Worm (Caenorhabditis elegans) whole organism, dauer: ENCODE data around the gene F17A2.16.

Experiments used
- unc-62 ChIP-seq: sonication (generic microtip); optimal IDR thresholded peaks from 2 replicates; lab custom pipeline; 2017; ENCODE audit warnings: missing biosample characterization, missing genetic modification reagents, missing genetic modification characterization

F17A2.16 gene

DNA sequence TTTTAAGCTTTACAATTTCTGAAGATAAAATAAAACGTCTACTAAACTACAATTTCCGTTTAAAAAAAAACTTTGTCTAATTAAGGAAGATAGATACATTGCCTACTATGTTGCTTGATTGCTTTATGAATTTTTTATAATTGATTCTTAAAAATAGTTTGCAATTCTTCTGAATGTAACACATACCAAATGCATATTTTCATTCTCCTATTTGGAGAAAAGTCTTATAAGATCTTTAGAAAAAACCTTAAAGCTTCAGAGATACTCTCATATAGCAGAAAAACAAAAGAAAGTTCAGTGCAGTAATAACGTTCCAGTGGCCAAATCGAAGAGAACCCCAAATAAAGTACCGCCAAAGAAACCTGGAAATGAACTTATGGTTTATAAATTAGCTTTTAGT lies 1.7 kb upstream of the F17A2.16 start, which contains the start of gene phf-32:
Gene phf-32, plus strand, starts transcription at position 301 of the 400 bp plus-strand sequence.
- no peak for TF ChIP-seq unc-62 (GFP tag; lab: Kevin White, UChicago)

DNA sequence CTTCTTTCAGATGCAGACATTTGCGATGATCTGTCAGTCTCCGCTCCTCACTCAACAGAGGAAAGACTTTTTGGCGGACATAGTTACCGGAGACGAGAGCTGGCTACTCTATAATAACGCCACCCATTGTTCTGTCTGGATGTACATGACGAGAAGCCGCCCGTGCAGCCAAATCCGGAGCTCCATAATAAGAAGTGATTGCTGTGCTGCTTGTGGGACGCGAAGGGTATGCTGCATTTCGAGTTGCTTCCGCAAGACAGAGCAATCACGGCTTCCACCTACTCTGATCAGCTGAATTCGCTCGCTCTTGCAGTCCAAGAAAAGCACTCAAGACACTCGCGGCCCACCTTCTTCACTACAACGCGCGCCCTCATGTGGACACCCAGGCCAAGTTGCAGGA lies 5.5 kb downstream of the F17A2.16 start:
- no peak for TF ChIP-seq unc-62 (GFP tag; lab: Kevin White, UChicago)

DNA sequence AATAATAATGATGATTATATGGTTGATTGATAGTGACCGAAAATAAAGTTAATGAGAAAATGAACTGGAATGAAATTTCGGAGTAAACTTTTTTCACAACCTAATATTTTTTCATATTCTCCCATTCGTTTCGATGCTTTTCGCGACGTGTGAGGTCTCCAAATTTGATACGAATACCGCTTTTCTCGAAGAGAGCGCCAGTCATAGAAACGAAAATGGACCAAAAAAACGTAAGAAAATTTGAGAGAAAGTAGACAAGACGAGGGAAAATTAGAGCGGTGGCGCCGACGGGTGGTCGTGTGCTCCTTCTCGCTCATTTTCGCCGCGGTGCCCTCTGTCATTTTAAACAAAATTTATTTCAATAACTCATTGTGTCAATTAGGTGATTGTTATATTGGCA lies 6.1 kb downstream of the F17A2.16 start:
- no peak for TF ChIP-seq unc-62 (GFP tag; lab: Kevin White, UChicago)

DNA sequence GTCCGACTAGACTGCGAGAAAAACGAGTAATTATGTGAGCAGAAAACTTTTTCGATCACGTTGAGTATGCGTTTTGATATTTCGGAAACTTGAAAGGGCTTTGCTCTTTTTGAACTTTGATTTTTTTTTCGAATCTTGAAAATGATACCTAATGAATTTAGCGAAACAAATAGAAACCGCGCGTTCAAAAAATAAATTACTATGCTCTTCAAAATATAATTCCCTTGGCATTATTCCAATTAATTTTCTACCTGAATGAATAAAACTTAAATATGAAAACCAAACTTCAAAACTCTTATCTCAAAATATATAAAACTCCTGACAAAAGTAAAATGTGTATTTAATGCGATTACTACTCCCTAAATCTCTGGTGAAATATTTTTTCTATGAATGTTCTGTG lies 7.0 kb downstream of the F17A2.16 start, which contains the start of gene xtr-2:
Gene xtr-2, plus strand, starts transcription at position 301 of the 400 bp plus-strand sequence.
- TF ChIP-seq unc-62 (GFP tag; lab: Kevin White, UChicago): no peak

DNA sequence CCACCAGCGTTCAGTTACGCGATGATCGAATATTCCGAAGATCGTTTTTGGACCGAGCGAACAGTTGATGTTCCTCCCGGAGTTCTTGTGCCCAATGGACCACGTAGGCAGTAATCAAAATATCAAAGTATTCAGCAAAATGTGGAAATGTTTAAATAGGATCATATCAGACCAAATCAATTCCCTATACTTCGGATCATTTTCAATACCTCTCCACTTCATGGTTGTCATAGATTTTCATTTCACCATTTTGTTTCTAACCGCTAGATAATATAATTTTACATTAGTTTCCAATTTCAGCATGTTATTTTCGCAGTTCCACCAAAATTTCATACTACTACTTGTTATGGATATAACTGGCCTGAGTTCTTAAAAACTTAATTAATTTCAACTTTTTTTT lies 9.3 kb downstream of the F17A2.16 start:
- no peak for TF ChIP-seq unc-62 (GFP tag; lab: Kevin White, UChicago)

DNA sequence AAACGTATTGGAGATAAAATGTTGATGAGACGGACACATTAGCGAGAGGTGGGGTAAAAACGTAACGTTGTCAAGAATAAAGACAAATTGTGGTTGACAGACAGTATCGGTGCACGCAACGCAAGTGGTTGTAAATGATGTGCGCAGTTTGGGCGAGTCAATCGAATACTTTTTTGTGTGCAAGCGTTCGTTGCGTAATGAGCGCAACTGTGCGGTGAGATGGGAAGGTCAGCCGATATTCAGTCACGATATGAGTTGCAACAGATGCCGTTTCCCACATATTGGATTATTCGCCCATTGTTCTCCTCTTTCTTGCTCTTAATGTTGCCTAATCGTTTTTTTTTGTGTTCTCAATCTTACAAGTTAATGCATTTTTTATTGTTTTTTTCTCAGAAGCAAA lies 12.5 kb downstream of the F17A2.16 start, which contains the start of gene ceh-40:
Gene ceh-40, minus strand, starts transcription at position 41 of the 400 bp plus-strand sequence.
- no peak for TF ChIP-seq unc-62 (GFP tag; lab: Kevin White, UChicago)

DNA sequence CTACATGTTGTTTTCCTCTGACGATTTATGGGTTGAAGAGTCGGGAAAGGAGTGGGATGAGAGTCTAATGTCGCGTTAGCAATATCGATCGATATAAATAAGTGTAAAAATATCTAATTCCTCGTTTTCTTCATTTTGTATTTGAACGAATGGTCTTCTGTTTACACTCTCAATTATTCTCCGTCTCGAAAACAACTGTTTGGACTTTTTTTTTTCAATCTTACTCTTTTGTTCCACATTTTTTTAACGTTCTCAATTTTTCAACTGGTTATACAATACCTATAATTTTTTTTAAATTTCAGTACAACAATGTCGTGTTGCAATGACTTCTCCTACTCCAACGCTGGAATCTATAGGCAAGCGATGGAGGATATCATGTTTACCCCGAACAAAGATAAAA lies 13.1 kb downstream of the F17A2.16 start, which contains the start of gene F17A2.13:
Gene F17A2.13, plus strand, starts transcription at position 301 of the 400 bp plus-strand sequence.
- no peak for TF ChIP-seq unc-62 (GFP tag; lab: Kevin White, UChicago)

DNA sequence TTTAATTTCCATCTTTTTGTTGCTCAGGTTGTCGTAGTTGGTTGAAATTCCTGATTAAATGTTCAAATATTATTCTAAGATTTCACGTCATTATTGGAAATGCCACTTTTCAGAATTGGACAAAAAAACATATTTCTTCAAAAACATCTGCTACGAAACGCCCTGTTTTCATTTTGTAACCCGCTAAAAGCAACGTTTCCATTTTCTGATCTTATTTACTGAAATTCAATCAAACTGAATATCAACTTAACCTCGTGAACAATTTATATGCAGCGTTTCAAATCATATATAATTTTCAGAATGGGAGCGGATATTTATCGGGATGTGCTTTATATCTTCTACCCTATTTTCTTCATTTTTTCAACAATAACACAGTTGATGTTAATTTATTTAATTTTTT lies 15.2 kb downstream of the F17A2.16 start, which contains the start of gene srd-40:
Gene srd-40, plus strand, starts transcription at position 301 of the 400 bp plus-strand sequence.
- TF ChIP-seq unc-62 (GFP tag; lab: Kevin White, UChicago): no peak

DNA sequence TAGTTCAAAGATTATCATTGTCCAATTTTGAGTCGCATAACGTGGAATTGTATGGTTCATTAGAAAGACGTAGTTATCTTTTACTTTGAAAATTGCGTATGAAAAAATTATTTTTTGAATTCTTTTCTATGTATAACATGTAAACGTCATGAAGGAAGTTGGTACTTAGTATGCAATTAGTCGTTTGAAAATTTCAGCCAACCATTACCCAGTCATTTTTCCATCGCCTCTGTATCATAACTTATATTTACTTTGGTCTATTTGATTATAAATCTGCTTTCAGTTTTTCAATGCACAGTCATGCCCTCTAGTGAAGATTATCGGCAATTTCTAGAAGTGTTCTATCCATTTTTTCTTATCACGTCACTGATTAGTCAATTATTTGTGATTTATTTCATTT lies 18.2 kb downstream of the F17A2.16 start, which contains the start of gene srd-41:
Gene srd-41, plus strand, starts transcription at position 301 of the 400 bp plus-strand sequence.
- TF ChIP-seq unc-62 (GFP tag; lab: Kevin White, UChicago): no peak

DNA sequence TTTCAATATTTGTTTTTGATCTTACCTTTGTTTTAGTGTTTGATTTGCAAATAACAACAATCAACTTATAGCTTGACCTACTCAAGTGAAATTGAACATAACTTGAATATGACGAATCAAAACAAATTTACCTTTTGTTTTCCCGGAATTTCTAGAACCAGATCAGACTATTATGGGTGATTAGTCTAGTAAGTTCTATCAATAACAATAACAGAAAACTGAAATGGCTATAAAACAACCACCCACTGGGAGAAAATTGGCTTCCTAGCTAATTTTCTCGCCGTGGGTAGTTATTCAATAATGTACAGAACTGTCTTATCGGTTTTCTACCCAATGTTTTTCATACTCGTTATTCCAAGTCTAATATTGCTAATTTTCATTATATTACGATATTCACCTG lies 20.4 kb downstream of the F17A2.16 start, which contains the start of gene srd-45:
Gene srd-45, plus strand, starts transcription at position 301 of the 400 bp plus-strand sequence.
- no peak for TF ChIP-seq unc-62 (GFP tag; lab: Kevin White, UChicago)

DNA sequence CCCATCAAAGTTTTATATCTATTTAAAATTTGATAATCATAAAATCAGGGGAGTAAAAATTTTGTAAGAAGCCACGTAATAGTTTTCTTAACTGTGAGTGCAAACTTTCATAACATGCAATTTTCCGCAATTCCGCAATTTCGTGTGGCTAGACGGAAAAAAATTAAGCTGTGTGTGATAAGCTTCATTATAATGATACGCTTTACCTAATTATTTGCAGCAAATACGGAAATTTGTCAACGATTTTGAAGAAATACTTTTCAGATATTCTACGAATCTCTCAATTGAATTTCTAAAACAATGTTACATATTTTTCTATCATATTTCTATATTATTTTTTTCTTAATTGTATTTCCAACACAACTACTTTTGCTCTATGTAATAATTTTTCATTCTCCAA lies 23.5 kb downstream of the F17A2.16 start, which contains the start of gene srd-46:
Gene srd-46, plus strand, starts transcription at position 301 of the 400 bp plus-strand sequence.
- TF ChIP-seq unc-62 (GFP tag; lab: Kevin White, UChicago): no peak

DNA sequence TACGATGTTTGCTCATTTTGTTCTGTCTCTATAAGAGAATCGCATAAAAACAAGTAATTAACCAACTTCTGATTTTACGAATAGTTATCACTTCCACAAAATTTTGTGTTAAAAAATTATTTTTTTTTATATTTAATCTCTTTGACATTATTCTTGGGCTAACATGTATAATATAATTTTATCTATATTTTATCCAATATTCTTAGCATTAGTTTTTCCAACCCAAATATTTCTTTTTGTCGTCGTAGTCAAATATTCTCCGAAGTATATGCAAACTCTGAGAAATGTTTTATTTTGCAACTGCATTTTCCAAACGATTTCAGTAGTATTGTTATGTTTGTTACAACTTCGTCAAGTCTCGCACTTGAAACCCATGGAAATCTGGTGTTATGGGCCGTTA lies 25.2 kb downstream of the F17A2.16 start, which contains the start of gene srd-47:
Gene srd-47, plus strand, starts transcription at position 164 of the 400 bp plus-strand sequence.
- no peak for TF ChIP-seq unc-62 (GFP tag; lab: Kevin White, UChicago)

DNA sequence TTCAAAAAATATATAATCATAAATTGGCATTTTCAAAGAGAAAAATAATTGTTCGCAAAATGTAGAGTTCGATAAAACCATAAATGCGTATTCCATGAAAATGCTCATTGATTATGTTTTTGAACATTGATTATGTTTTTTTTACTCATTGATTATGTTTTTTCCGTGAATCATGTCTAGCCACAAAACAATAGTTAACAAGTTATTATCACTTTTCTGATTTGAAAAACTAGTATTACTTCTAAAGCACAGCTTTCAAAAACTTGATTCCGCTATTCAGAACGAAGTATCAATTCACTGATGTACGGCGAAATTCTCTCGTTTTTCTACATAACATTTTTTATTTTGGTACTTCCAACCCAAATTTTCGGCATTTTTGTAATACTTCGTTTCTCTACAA lies 27.6 kb downstream of the F17A2.16 start, which contains the start of gene srd-48:
Gene srd-48, plus strand, starts transcription at position 301 of the 400 bp plus-strand sequence.
- no peak for TF ChIP-seq unc-62 (GFP tag; lab: Kevin White, UChicago)

DNA sequence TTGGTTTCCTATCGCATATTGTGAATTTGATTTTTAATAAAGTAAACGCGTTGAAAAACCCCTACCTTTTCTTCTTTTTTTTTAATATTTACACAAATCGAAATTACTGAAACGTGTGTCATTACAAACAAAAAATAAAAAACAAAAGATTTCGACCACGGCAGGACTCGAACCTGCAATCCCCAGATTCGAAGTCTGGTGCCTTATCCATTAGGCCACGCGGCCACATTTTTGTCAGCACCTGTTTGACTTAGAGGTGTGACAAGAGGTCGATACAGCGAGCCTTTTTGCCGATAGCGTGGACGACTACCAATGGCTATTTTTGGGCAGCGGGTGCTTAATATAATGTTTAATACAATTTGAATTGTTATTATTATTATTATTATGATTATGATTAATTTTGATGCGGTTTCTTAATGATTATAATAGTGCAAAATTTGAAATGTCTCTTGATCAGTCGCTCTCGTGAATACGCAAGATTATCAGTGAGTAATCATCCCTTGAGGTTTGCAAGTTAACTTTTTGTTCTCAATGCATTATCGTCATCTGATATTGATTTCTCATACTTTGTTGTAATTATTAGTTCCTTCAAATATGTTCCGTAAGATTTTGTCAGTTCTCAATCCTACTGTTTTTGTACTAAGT lies 29.7 kb downstream of the F17A2.16 start, which contains the start of gene srd-44:
Gene srd-44, plus strand, starts transcription at position 595 of the 645 bp plus-strand sequence.
- no peak for TF ChIP-seq unc-62 (GFP tag; lab: Kevin White, UChicago)

DNA sequence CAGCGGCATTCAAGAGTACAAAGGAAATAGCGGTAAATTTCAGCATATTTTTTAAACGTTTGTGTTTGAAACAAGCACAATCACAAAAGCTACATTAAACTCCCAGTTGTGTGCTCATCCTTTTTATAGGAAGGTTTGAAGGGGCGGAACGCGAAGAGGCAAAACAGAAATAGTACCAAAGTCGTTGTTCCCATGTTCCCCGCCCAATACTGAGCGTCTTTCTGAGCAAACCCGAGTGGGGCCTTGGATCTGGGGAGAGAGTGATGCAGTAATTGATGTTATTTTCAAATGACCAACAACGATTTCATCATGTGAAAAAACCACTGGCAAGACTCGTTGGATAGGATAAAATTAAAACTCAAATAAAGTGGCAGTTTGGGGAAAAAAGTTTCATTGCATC lies 33.1 kb downstream of the F17A2.16 start, which contains the start of gene zig-2:
Gene zig-2, minus strand, starts transcription at position 101 of the 400 bp plus-strand sequence.
- TF ChIP-seq unc-62 (GFP tag; lab: Kevin White, UChicago): no peak

DNA sequence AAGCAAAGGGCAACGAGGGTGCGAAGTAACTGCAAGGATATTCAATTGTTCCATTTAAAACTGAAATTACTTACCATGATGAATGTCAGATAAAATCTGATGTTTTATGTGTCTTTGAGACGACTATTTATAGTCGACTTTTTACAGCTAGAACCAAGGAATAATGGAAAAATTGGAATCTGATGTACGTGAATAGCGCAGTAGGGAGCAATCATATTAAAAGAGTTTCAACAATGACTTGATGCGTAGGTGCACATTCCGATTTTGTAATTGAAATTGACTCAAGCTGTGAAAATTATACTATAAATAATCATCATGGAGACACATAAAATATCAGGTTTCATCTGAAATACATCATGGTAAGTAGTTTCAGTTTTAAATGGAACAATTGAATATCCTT lies 35.0 kb downstream of the F17A2.16 start, which contains the start of the genes nspc-9 and nspc-10:
Gene nspc-9, minus strand, starts transcription at position 101 of the 400 bp plus-strand sequence.
Gene nspc-10, plus strand, starts transcription at position 331 of the 400 bp plus-strand sequence.
- no peak for TF ChIP-seq unc-62 (GFP tag; lab: Kevin White, UChicago)
